Fruit fly (Drosophila melanogaster): ENCODE measurements around the gene CG9953.

CG9953 gene

dm6 chr3L:6977391-6977790 lies 7.9 kb downstream of the CG9953 start (continued):
- TF ChIP-seq unc-4 (GFP tag; IDR thresholded peaks at IDR 0.05; ENCODE audit: partially characterized antibody) (no peak), CG17912 (GFP tag; optimal IDR thresholded peaks at IDR 0.05) (no peak), CG10209 (GFP tag; optimal IDR thresholded peaks at IDR 0.05) (peak; percentile 31), PHDP (tag; optimal IDR thresholded peaks at IDR 0.05) (peak; percentile 63), sens-2 (GFP tag; IDR thresholded peaks at IDR 0.05) (peak; percentile 46; the same call in 1 of the 2 replicates), fd3F (GFP tag; optimal IDR thresholded peaks at IDR 0.05) (peak; percentile 9), Sin3A (optimal IDR thresholded peaks at IDR 0.05) (no peak), al (GFP tag; IDR thresholded peaks at IDR 0.05) (no peak), H2.0 (GFP tag; IDR thresholded peaks at IDR 0.05) (no peak), HLH4C (GFP tag; IDR thresholded peaks at IDR 0.05; ENCODE audit: partially characterized antibody) (no peak), CG5180 (GFP tag; optimal IDR thresholded peaks at IDR 0.05) (peak; percentile 36), gem (tag; optimal IDR thresholded peaks at IDR 0.05) (peak; percentile 79), ATbp (GFP tag; optimal IDR thresholded peaks at IDR 0.05) (peak; percentile 59), eve (GFP tag; optimal IDR thresholded peaks at IDR 0.05) (no peak), trem (tag; optimal IDR thresholded peaks at IDR 0.05) (peak; percentile 50), Eip74EF (GFP tag; optimal IDR thresholded peaks at IDR 0.05) (peak in 1 of 2 experiments; percentile 26), Ets97D (GFP tag; optimal IDR thresholded peaks at IDR 0.05) (no peak), usp (GFP tag; optimal IDR thresholded peaks at IDR 0.05) (no peak), stc (GFP tag; IDR thresholded peaks at IDR 0.05) (peak; percentile 22; the same call in 1 of the 2 replicates), CG30020 (tag; optimal IDR thresholded peaks at IDR 0.05) (no peak), Dfd (GFP tag; optimal IDR thresholded peaks at IDR 0.05) (no peak), br (optimal IDR thresholded peaks at IDR 0.05) (no peak), Gug (GFP tag; IDR thresholded peaks at IDR 0.05) (peak; percentile 34; the same call in 1 of the 4 replicates), slou (GFP tag; optimal IDR thresholded peaks at IDR 0.05) (no peak), hkb (optimal IDR thresholded peaks at IDR 0.05) (no peak), hkb (GFP tag; IDR thresholded peaks at IDR 0.05) (peak; percentile 79), CG6791 (GFP tag; IDR thresholded peaks at IDR 0.05; ENCODE audit: partially characterized antibody) (no peak), CG12391 (tag; optimal IDR thresholded peaks at IDR 0.05) (peak; percentile 75), sqz (GFP tag; optimal IDR thresholded peaks at IDR 0.05) (no peak), CG14050 (GFP tag; IDR thresholded peaks at IDR 0.05) (peak; percentile 40; the same call in 1 of the 3 replicates), CG17568 (GFP tag; optimal IDR thresholded peaks at IDR 0.05) (no peak), danr (GFP tag; IDR thresholded peaks at IDR 0.05) (0 out of 2 replicates have a peak, but pooled peaks have one; percentile 18), CG9727 (GFP tag; optimal IDR thresholded peaks at IDR 0.05) (peak; percentile 72), Optix (GFP tag; IDR thresholded peaks at IDR 0.05) (peak; percentile 49; the same call in 1 of the 3 replicates), dmrt99B (tag; optimal IDR thresholded peaks at IDR 0.05) (peak; percentile 74), so (GFP tag; IDR thresholded peaks at IDR 0.05) (peak; percentile 74; the same call in 2 of the 3 replicates), Nf-YB (GFP tag; optimal IDR thresholded peaks at IDR 0.05) (peak; percentile 1), pan (optimal IDR thresholded peaks at IDR 0.05) (no peak), pan (GFP tag; optimal IDR thresholded peaks at IDR 0.05 in 1 of 2, IDR thresholded peaks at IDR 0.05 in 1 of 2) (peak in 1 of 2 experiments; percentile 61), tin (GFP tag; optimal IDR thresholded peaks at IDR 0.05) (peak; percentile 66), Hr78 (GFP tag; optimal IDR thresholded peaks at IDR 0.05) (no peak), CG11456 (GFP tag; IDR thresholded peaks at IDR 0.05) (peak; percentile 45; the same call in 1 of the 3 replicates), gcm (GFP tag; optimal IDR thresholded peaks at IDR 0.05) (peak; percentile 32), bab2 (GFP tag; optimal IDR thresholded peaks at IDR 0.05) (no peak), Blimp-1 (GFP tag; optimal IDR thresholded peaks at IDR 0.05) (peak; percentile 72), CG10959 (GFP tag; IDR thresholded peaks at IDR 0.05) (peak; percentile 65), CG9437 (GFP tag; optimal IDR thresholded peaks at IDR 0.05) (peak; percentile 19), CG30431 (GFP tag; optimal IDR thresholded peaks at IDR 0.05) (peak; percentile 23), pros (GFP tag; optimal IDR thresholded peaks at IDR 0.05) (no peak), ind (GFP tag; optimal IDR thresholded peaks at IDR 0.05) (peak; percentile 49), B-H1 (GFP tag; IDR thresholded peaks at IDR 0.05) (peak; percentile 52)

Data from whole organism, embryonic.